Fruit fly (Drosophila melanogaster): ENCODE results near the gene CG32081.

Gene CG32081

dm6 chr3L:11031784-11032183 is 4.4 kb downstream of the CG32081 start (continued):
- TF ChIP-seq CG34224 (GFP tag; IDR thresholded peaks at IDR 0.05; ENCODE audit: partially characterized antibody) (no peak), ems (GFP tag; optimal IDR thresholded peaks at IDR 0.05) (no peak), zfh1 (GFP tag; IDR thresholded peaks at IDR 0.05) (peak; percentile 45; the same call in 1 of the 3 replicates), stc (GFP tag; IDR thresholded peaks at IDR 0.05) (no peak), amos (GFP tag; IDR thresholded peaks at IDR 0.05; ENCODE audit: partially characterized antibody) (no peak), ssp (GFP tag; IDR thresholded peaks at IDR 0.05) (no peak), GATAe (GFP tag; conservative IDR thresholded peaks at IDR 0.05) (no peak), Doc2 (GFP tag; IDR thresholded peaks at IDR 0.05) (no peak), HmgZ (tag; optimal IDR thresholded peaks at IDR 0.05) (no peak), H2.0 (GFP tag; IDR thresholded peaks at IDR 0.05) (no peak), CG6654 (GFP tag; optimal IDR thresholded peaks at IDR 0.05) (no peak), cg (GFP tag; optimal IDR thresholded peaks at IDR 0.05) (no peak), HLH4C (GFP tag; IDR thresholded peaks at IDR 0.05; ENCODE audit: partially characterized antibody) (no peak), Hr51 (GFP tag; optimal IDR thresholded peaks at IDR 0.05) (no peak), CG18262 (tag; optimal IDR thresholded peaks at IDR 0.05) (peak; percentile 52), Deaf1 (tag; optimal IDR thresholded peaks at IDR 0.05) (no peak), Dek (tag; optimal IDR thresholded peaks at IDR 0.05) (no peak), Med (GFP tag) (no peak), shn (GFP tag; optimal IDR thresholded peaks at IDR 0.05) (no peak), CG5245 (GFP tag; optimal IDR thresholded peaks at IDR 0.05) (no peak), Nf-YC (tag; optimal IDR thresholded peaks at IDR 0.05) (no peak), chn (GFP tag; optimal IDR thresholded peaks at IDR 0.05) (no peak), h (optimal IDR thresholded peaks at IDR 0.05) (no peak)

- TF ChIP-seq E2f1 (GFP tag; IDR thresholded peaks at IDR 0.05) (no peak; the same call in 1 of the 2 replicates), corto (GFP tag; optimal IDR thresholded peaks at IDR 0.05) (peak; percentile 37), Drgx (GFP tag; IDR thresholded peaks at IDR 0.05) (peak; percentile 76), CG6689 (GFP tag; IDR thresholded peaks at IDR 0.05) (0 out of 2 replicates have a peak, but pooled peaks have one; percentile 5), nom (GFP tag; optimal IDR thresholded peaks at IDR 0.05) (peak; percentile 70), bsh (GFP tag; optimal IDR thresholded peaks at IDR 0.05) (peak in 1 of 2 experiments; percentile 56), pita (GFP tag; optimal IDR thresholded peaks at IDR 0.05) (no peak)
Observed at dm6 chr3L:11033327-11033975, 6.1 kb downstream of the CG32081 start.

dm6 chr3L:11035039-11035438 is 7.7 kb downstream of the CG32081 start:
- TF ChIP-seq jing (GFP tag; optimal IDR thresholded peaks at IDR 0.05): no peak
- peak in 1 of 2 experiments; percentile 72 for TF ChIP-seq Pdp1 (GFP tag; optimal IDR thresholded peaks at IDR 0.05)
- TF ChIP-seq chinmo (GFP tag; IDR thresholded peaks at IDR 0.05; ENCODE audit: partially characterized antibody): no peak
- no peak for TF ChIP-seq ara (GFP tag; IDR thresholded peaks at IDR 0.05)
- no peak for TF ChIP-seq Drgx (GFP tag; IDR thresholded peaks at IDR 0.05)
- TF ChIP-seq CG15479 (GFP tag; optimal IDR thresholded peaks at IDR 0.05): peak; percentile 90
- no peak for TF ChIP-seq slp2 (GFP tag; optimal IDR thresholded peaks at IDR 0.05)
- no peak for TF ChIP-seq maf-S (GFP tag; optimal IDR thresholded peaks at IDR 0.05)
- TF ChIP-seq tll (GFP tag; optimal IDR thresholded peaks at IDR 0.05): peak in 1 of 2 experiments; percentile 79
- TF ChIP-seq CG5245 (GFP tag; optimal IDR thresholded peaks at IDR 0.05): no peak
- peak; percentile 33 for TF ChIP-seq cg (GFP tag; optimal IDR thresholded peaks at IDR 0.05)

Measured in whole organism, embryonic.